Worm (Caenorhabditis elegans) whole organism, L3 larva: ENCODE data around the gene C04E6.8.

Experiments used
- R02D3.7 ChIP-seq: fragments of 150-350 bp; optimal IDR thresholded peaks from 2 replicates; lab custom pipeline; 2014; ENCODE audit warnings: missing biosample characterization, missing genetic modification characterization
- ZK546.5 ChIP-seq: sonication (generic microtip); optimal IDR thresholded peaks from 2 replicates; lab custom pipeline; 2017; ENCODE audit warnings: missing biosample characterization, missing genetic modification characterization
- aly-2 ChIP-seq: fragments of 150-350 bp; optimal IDR thresholded peaks from 2 replicates; lab custom pipeline; 2014; ENCODE audit warnings: missing biosample characterization, missing genetic modification characterization
- ama-1 ChIP-seq: fragments of 150-350 bp; optimal IDR thresholded peaks from 2 replicates; lab custom pipeline; 2018
- ceh-16 ChIP-seq: sonication (generic microtip); optimal IDR thresholded peaks from 2 replicates; lab custom pipeline; 2017; ENCODE audit warnings: missing biosample characterization, missing genetic modification characterization
- ceh-28 ChIP-seq: fragments of 150-350 bp; optimal IDR thresholded peaks from 2 replicates; lab custom pipeline; 2014; ENCODE audit warnings: missing biosample characterization, missing genetic modification reagents, missing genetic modification characterization
- ceh-82 ChIP-seq: fragments of 150-350 bp; optimal IDR thresholded peaks from 2 replicates; lab custom pipeline; 2014; ENCODE audit warnings: missing biosample characterization, missing genetic modification characterization
- ceh-9 ChIP-seq: sonication (generic microtip); optimal IDR thresholded peaks from 2 replicates; lab custom pipeline; 2018; ENCODE audit warnings: missing biosample characterization, missing genetic modification characterization
- daf-12 ChIP-seq: fragments of 150-350 bp; optimal IDR thresholded peaks from 2 replicates; lab custom pipeline; 2014; ENCODE audit warnings: missing biosample characterization, missing genetic modification reagents, missing genetic modification characterization
- egl-5 ChIP-seq: fragments of 150-350 bp; optimal IDR thresholded peaks from 2 replicates; lab custom pipeline; 2017; ENCODE audit warnings: missing biosample characterization, missing genetic modification reagents, missing genetic modification characterization, inconsistent platforms
- elt-1 ChIP-seq: fragments of 150-350 bp; optimal IDR thresholded peaks from 2 replicates; lab custom pipeline; 2014; ENCODE audit warnings: missing biosample characterization, missing genetic modification characterization
- elt-2 ChIP-seq: sonication (generic microtip); optimal IDR thresholded peaks from 2 replicates; lab custom pipeline; 2016; ENCODE audit warnings: missing genetic modification reagents, mild to moderate bottlenecking, missing genetic modification characterization, missing compliant biosample characterization
- eor-1 ChIP-seq, 2 experiments: fragments of 150-350 bp; optimal IDR thresholded peaks; 2 replicates each; lab custom pipeline; 2014 to 2018; ENCODE audit warnings: missing biosample characterization in 2 of 2, missing genetic modification characterization in 2 of 2
- fkh-10 ChIP-seq: sonication (generic microtip); optimal IDR thresholded peaks from 2 replicates; lab custom pipeline; 2017; ENCODE audit warnings: missing biosample characterization, missing genetic modification reagents, missing genetic modification characterization
- fkh-2 ChIP-seq: fragments of 150-350 bp; optimal IDR thresholded peaks from 2 replicates; lab custom pipeline; 2014; ENCODE audit warnings: missing biosample characterization, missing genetic modification reagents, missing genetic modification characterization
- hmg-11 ChIP-seq: sonication (generic microtip); optimal IDR thresholded peaks from 2 replicates; lab custom pipeline; 2016; ENCODE audit warnings: missing genetic modification characterization, missing compliant biosample characterization
- jun-1 ChIP-seq: fragments of 150-350 bp; optimal IDR thresholded peaks from 2 replicates; lab custom pipeline; 2014; ENCODE audit warnings: missing biosample characterization, missing genetic modification reagents, missing genetic modification characterization
- lin-15B ChIP-seq: fragments of 150-350 bp; optimal IDR thresholded peaks from 2 replicates; lab custom pipeline; 2014; ENCODE audit warnings: missing biosample characterization, missing genetic modification characterization
- lin-39 ChIP-seq: fragments of 150-350 bp; optimal IDR thresholded peaks from 2 replicates; lab custom pipeline; 2018; ENCODE audit warnings: missing biosample characterization, missing genetic modification reagents, missing genetic modification characterization
- lsy-12 ChIP-seq: sonication (generic microtip); optimal IDR thresholded peaks from 2 replicates; lab custom pipeline; 2016; ENCODE audit warnings: mild to moderate bottlenecking, missing genetic modification characterization, missing compliant biosample characterization
- mdl-1 ChIP-seq: fragments of 150-350 bp; optimal IDR thresholded peaks from 2 replicates; lab custom pipeline; 2014; ENCODE audit warnings: missing biosample characterization, missing genetic modification characterization
- mml-1 ChIP-seq: fragments of 150-350 bp; sonication (generic microtip); optimal IDR thresholded peaks from 3 replicates; lab custom pipeline; 2014; ENCODE audit warnings: missing biosample characterization, missing genetic modification characterization
- nfya-1 ChIP-seq: sonication (generic microtip); optimal IDR thresholded peaks from 2 replicates; lab custom pipeline; 2017; ENCODE audit warnings: missing genetic modification characterization, mild to moderate bottlenecking, missing compliant biosample characterization, antibody characterized with exemption, moderate library complexity; ENCODE audit not compliant: insufficient read depth
- nhr-11 ChIP-seq: fragments of 150-350 bp; optimal IDR thresholded peaks from 2 replicates; lab custom pipeline; 2014; ENCODE audit warnings: missing biosample characterization, missing genetic modification characterization
- nhr-12 ChIP-seq: fragments of 150-350 bp; optimal IDR thresholded peaks from 2 replicates; lab custom pipeline; 2014; ENCODE audit warnings: missing biosample characterization, missing genetic modification characterization
- nhr-23 ChIP-seq: fragments of 150-350 bp; optimal IDR thresholded peaks from 2 replicates; lab custom pipeline; 2014; ENCODE audit warnings: missing biosample characterization, missing genetic modification reagents, missing genetic modification characterization
- nhr-237 ChIP-seq: fragments of 150-350 bp; optimal IDR thresholded peaks from 2 replicates; lab custom pipeline; 2014; ENCODE audit warnings: missing biosample characterization, missing genetic modification characterization
- nhr-25 ChIP-seq: sonication (generic microtip); optimal IDR thresholded peaks from 2 replicates; lab custom pipeline; 2017; ENCODE audit warnings: missing biosample characterization, missing genetic modification characterization
- nhr-43 ChIP-seq: sonication (generic microtip); optimal IDR thresholded peaks from 2 replicates; lab custom pipeline; 2016; ENCODE audit warnings: mild to moderate bottlenecking, missing genetic modification characterization, missing compliant biosample characterization; ENCODE audit not compliant: poor library complexity, severe bottlenecking
- nhr-67 ChIP-seq: fragments of 150-350 bp; optimal IDR thresholded peaks from 2 replicates; lab custom pipeline; 2014; ENCODE audit warnings: missing biosample characterization, missing genetic modification characterization
- nhr-76 ChIP-seq: fragments of 150-350 bp; sonication (generic microtip); optimal IDR thresholded peaks from 5 replicates; lab custom pipeline; 2014; ENCODE audit warnings: missing biosample characterization, missing genetic modification characterization
- pha-4 ChIP-seq: fragments of 150-350 bp; optimal IDR thresholded peaks from 2 replicates; lab custom pipeline; 2014; ENCODE audit warnings: missing biosample characterization, missing genetic modification reagents, missing genetic modification characterization
- pqm-1 ChIP-seq: fragments of 150-350 bp; optimal IDR thresholded peaks from 2 replicates; lab custom pipeline; 2017; ENCODE audit warnings: missing biosample characterization, missing genetic modification characterization, inconsistent platforms
- sea-2 ChIP-seq: fragments of 150-350 bp; sonication (generic microtip); optimal IDR thresholded peaks from 4 replicates; lab custom pipeline; 2014; ENCODE audit warnings: missing biosample characterization, missing genetic modification reagents, missing genetic modification characterization
- snpc-4 ChIP-seq: fragments of 150-350 bp; optimal IDR thresholded peaks from 2 replicates; lab custom pipeline; 2014; ENCODE audit warnings: missing biosample characterization, missing genetic modification characterization
- tbx-2 ChIP-seq: sonication (generic microtip); optimal IDR thresholded peaks from 2 replicates; lab custom pipeline; 2016; ENCODE audit warnings: mild to moderate bottlenecking, missing genetic modification characterization, missing compliant biosample characterization
- unc-39 ChIP-seq: sonication (generic microtip); optimal IDR thresholded peaks from 4 replicates; lab custom pipeline; 2017; ENCODE audit warnings: missing biosample characterization, missing genetic modification characterization
- unc-62 ChIP-seq: fragments of 150-350 bp; sonication (generic microtip); optimal IDR thresholded peaks from 4 replicates; lab custom pipeline; 2014; ENCODE audit warnings: missing biosample characterization, missing genetic modification reagents, missing genetic modification characterization
- zag-1 ChIP-seq: fragments of 150-350 bp; optimal IDR thresholded peaks from 2 replicates; lab custom pipeline; 2014; ENCODE audit warnings: missing biosample characterization, missing genetic modification characterization
- ztf-11 ChIP-seq: fragments of 150-350 bp; optimal IDR thresholded peaks from 2 replicates; lab custom pipeline; 2014; ENCODE audit warnings: missing biosample characterization, missing genetic modification characterization
- ztf-4 ChIP-seq: fragments of 150-350 bp; optimal IDR thresholded peaks from 2 replicates; lab custom pipeline; 2014; ENCODE audit warnings: missing biosample characterization, missing genetic modification characterization

Gene C04E6.8

DNA sequence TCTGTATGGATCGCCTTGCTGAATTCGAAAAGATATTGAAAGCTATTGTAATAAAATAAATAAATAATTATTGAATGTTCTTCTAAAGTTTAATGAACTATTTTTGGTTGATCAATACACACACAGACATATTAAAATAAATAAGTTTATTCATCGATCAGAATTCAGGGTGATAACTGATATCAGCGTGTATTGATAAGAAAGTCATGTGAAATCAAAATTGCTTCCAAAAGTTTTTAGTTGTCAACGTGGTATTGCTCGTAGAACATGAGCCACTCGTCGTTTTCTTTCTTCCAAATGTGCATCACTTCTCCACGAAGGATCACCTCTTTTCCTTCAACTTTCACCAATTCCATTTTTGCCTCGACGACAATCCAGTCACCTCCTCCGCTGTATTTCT, 1.2 kb downstream of the C04E6.8 start:
- TF ChIP-seq tbx-2 (tag; lab: Kevin White, UChicago) (no peak), elt-2 (tag; lab: Kevin White, UChicago) (peak; percentile 66), pqm-1 (tag; lab: Kevin White, UChicago) (peak; percentile 75), jun-1 (no peak), R02D3.7 (no peak), nhr-76 (tag; lab: Kevin White, UChicago) (no peak)
- TF ChIP-seq, all 47 proteins: peak for 2

DNA sequence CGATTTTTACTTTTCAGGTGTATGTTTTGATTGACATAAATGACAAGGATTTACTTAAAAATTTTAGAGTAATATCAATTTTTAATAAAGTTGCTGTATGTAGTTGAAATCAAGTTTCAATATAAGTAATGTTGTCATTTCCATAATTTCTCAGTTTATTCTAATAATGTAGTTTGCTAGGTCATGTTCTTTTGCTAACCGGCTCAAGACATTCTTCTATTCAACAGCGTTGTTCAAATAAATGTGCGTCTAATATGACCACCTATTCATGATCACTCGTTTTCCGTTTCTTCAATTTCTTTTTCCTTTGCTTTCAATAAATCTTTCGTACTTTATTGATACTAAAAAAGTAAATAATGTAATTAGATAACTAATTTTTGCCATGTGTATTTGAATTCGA, 3.6 kb downstream of the C04E6.8 start, which contains the start of gene C02G6.3:
Gene C02G6.3 (plus strand): TSS at position 301 of the 400 bp plus-strand sequence.
- TF ChIP-seq mml-1 (no peak), nhr-43 (no peak)

DNA sequence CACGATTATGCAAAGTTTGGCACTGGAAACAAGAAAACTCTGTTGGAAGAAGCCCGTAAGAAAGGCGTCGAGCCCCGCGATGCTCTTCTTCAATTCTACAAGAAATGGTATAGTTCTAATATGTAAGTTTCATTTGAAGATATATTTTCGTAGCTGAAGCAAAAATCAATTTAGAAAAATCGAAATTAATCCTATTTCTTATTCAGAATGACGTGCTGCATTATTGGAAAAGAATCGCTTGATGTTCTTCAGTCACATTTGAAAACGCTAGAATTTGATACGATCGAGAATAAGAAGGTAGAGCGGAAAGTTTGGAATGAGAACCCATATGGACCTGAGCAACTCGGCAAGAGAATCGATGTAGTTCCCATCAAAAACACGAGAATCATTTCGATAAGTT, 6.7 kb downstream of the C04E6.8 start:
- TF ChIP-seq pqm-1 (tag; lab: Kevin White, UChicago) (no peak), ztf-4 (tag; lab: Kevin White, UChicago) (no peak), sea-2 (GFP tag; lab: Kevin White, UChicago) (no peak), nhr-67 (tag; lab: Kevin White, UChicago) (no peak), elt-1 (no peak), nhr-25 (tag; lab: Kevin White, UChicago) (no peak), aly-2 (tag; lab: Kevin White, UChicago) (no peak), lin-39 (tag; lab: Kevin White, UChicago) (no peak), pha-4 (no peak), unc-39 (no peak), snpc-4 (tag; lab: Kevin White, UChicago) (no peak), fkh-10 (GFP tag; lab: Kevin White, UChicago) (no peak), mdl-1 (no peak), daf-12 (no peak), ama-1 (lab: Kevin White, UChicago) (no peak), ceh-82 (tag; lab: Kevin White, UChicago) (no peak), ceh-16 (tag; lab: Kevin White, UChicago) (no peak), nhr-23 (tag; lab: Kevin White, UChicago) (no peak)
- TF ChIP-seq, all 47 proteins: peak for 0

DNA sequence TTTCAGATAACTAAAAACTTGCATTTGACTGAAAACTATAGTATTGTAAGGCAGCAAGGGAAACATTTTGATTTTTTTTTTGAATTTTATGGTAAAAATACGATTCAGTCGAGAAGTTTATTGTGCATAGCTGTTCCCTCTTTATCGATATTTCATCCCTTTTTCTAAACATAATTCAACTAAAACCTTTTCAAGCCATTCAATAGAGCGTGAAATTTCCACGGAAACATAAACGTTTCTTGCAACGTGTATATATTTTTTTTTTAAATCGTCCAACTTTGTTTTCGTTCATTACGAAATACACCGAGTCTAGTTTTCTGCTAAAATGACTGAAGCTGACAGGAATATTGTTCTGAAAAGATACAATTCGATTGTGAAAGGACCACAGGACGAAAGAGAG, 11.9 kb downstream of the C04E6.8 start, which contains the start of gene C02G6.2:
Gene C02G6.2 (plus strand): TSS at position 301 of the 400 bp plus-strand sequence.
- TF ChIP-seq jun-1, result no peak
- TF ChIP-seq ama-1 (lab: Kevin White, UChicago), result no peak
- TF ChIP-seq ceh-82 (tag; lab: Kevin White, UChicago), result no peak
- no peak for TF ChIP-seq ceh-9 (tag; lab: Kevin White, UChicago)
- no peak for TF ChIP-seq ztf-11 (tag; lab: Kevin White, UChicago)
- no peak for TF ChIP-seq zag-1 (tag; lab: Kevin White, UChicago)
- TF ChIP-seq nhr-23 (tag; lab: Kevin White, UChicago), result no peak
- TF ChIP-seq nhr-67 (tag; lab: Kevin White, UChicago), result no peak
- no peak for TF ChIP-seq fkh-10 (GFP tag; lab: Kevin White, UChicago)
- TF ChIP-seq nhr-237 (tag; lab: Kevin White, UChicago), result no peak
- no peak for TF ChIP-seq unc-62
- no peak for TF ChIP-seq unc-39
- TF ChIP-seq egl-5 (tag; lab: Kevin White, UChicago), result no peak
- TF ChIP-seq ceh-16 (tag; lab: Kevin White, UChicago), result no peak
- no peak for TF ChIP-seq fkh-2
- TF ChIP-seq tbx-2 (tag; lab: Kevin White, UChicago), result no peak
- no peak for TF ChIP-seq ceh-28 (tag; lab: Kevin White, UChicago)
- TF ChIP-seq nhr-12, result no peak
- TF ChIP-seq mdl-1, result no peak
- TF ChIP-seq, all 47 proteins: peak for 0

DNA sequence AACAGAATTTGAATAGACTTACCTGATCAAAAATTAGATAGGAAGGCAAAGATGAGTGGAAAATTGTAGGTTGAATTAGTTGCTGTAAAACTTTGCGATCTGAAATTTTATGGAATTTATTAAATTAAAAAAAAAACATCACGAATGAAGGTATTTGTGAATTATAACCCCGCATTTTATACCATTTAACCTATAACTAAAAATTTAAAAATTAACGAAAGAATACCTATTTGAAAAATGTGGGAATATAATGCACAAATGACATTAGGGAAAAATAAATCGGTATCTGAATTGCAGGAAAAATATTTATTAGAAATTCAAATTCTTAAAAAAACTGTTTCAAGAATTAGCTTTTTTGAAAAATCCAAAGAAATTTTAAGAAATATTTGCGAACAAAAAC, 14.4 kb downstream of the C04E6.8 start, which contains the start of gene F26F12.4:
Gene F26F12.4 (minus strand): TSS at position 101 of the 400 bp plus-strand sequence.
- TF ChIP-seq fkh-10 (GFP tag; lab: Kevin White, UChicago), result no peak
- no peak for TF ChIP-seq hmg-11 (tag; lab: Kevin White, UChicago)
- no peak for TF ChIP-seq ZK546.5
- TF ChIP-seq mml-1, result no peak
- TF ChIP-seq ceh-16 (tag; lab: Kevin White, UChicago), result no peak
- TF ChIP-seq lsy-12 (tag; lab: Kevin White, UChicago), result no peak
- TF ChIP-seq egl-5 (tag; lab: Kevin White, UChicago), result no peak
- TF ChIP-seq lin-15B, result no peak
- TF ChIP-seq eor-1 (tag; optimal IDR thresholded peaks at IDR 0.05; lab: Kevin White, UChicago), result no peak
- no peak for TF ChIP-seq nhr-25 (tag; lab: Kevin White, UChicago)
- TF ChIP-seq ztf-4 (tag; lab: Kevin White, UChicago), result no peak
- no peak for TF ChIP-seq sea-2 (GFP tag; lab: Kevin White, UChicago)
- no peak for TF ChIP-seq nhr-11 (tag; lab: Kevin White, UChicago)
- no peak for TF ChIP-seq ama-1 (lab: Kevin White, UChicago)
- no peak for TF ChIP-seq nfya-1 (tag; lab: Kevin White, UChicago)
- TF ChIP-seq fkh-2, result no peak
- TF ChIP-seq nhr-67 (tag; lab: Kevin White, UChicago), result no peak
- no peak for TF ChIP-seq ztf-11 (tag; lab: Kevin White, UChicago)
